Fruit fly (Drosophila melanogaster): ENCODE data around the gene CG2961.

CG2961 gene

dm6 chrX:10233065-10233464, at the start of gene CG2961:
CG2961 (minus strand) TSS chrX:10233080.
- no peak for TF ChIP-seq Mio (GFP tag; optimal IDR thresholded peaks at IDR 0.05)
- TF ChIP-seq Hr83 (GFP tag; optimal IDR thresholded peaks at IDR 0.05; ENCODE audit: poor library complexity, severe bottlenecking) = no peak
- TF ChIP-seq br (GFP tag; optimal IDR thresholded peaks at IDR 0.05) = no peak
- no peak for TF ChIP-seq brk (GFP tag; optimal IDR thresholded peaks at IDR 0.05)
- no peak for TF ChIP-seq Jra (GFP tag; optimal IDR thresholded peaks at IDR 0.05)
- TF ChIP-seq dl (GFP tag; optimal IDR thresholded peaks at IDR 0.05; ENCODE audit: insufficient read depth in 1 of 2, partially characterized antibody in 2 of 2) = no peak
- no peak for TF ChIP-seq Dfd (GFP tag; optimal IDR thresholded peaks at IDR 0.05)
- no peak for TF ChIP-seq h (GFP tag; optimal IDR thresholded peaks at IDR 0.05)
- TF ChIP-seq pan (optimal IDR thresholded peaks at IDR 0.05) = no peak
- TF ChIP-seq Hnf4 (GFP tag; optimal IDR thresholded peaks at IDR 0.05) = no peak
- TF ChIP-seq N (GFP tag; optimal IDR thresholded peaks at IDR 0.05) = no peak

- no peak for TF ChIP-seq Vsx2 (GFP tag; optimal IDR thresholded peaks at IDR 0.05; ENCODE audit: partially characterized antibody)
- TF ChIP-seq woc (GFP tag; optimal IDR thresholded peaks at IDR 0.05) = no peak
- no peak for TF ChIP-seq rgr (GFP tag; optimal IDR thresholded peaks at IDR 0.05)
- no peak for TF ChIP-seq Dif (GFP tag; optimal IDR thresholded peaks at IDR 0.05; ENCODE audit: partially characterized antibody)
- TF ChIP-seq dmrt93B (GFP tag; optimal IDR thresholded peaks at IDR 0.05) = no peak
- no peak for TF ChIP-seq Hr78 (GFP tag; optimal IDR thresholded peaks at IDR 0.05)
- TF ChIP-seq foxo (GFP tag; optimal IDR thresholded peaks at IDR 0.05) = no peak
- TF ChIP-seq N (GFP tag; optimal IDR thresholded peaks at IDR 0.05) = no peak
- no peak for TF ChIP-seq Hr83 (GFP tag; optimal IDR thresholded peaks at IDR 0.05; ENCODE audit: poor library complexity, severe bottlenecking)
- no peak for TF ChIP-seq lola (GFP tag; optimal IDR thresholded peaks at IDR 0.05)
- peak; percentile 58 for TF ChIP-seq psq (GFP tag; optimal IDR thresholded peaks at IDR 0.05)
- no peak for TF ChIP-seq Dfd (GFP tag; optimal IDR thresholded peaks at IDR 0.05)
- TF ChIP-seq pan (optimal IDR thresholded peaks at IDR 0.05) = no peak
- TF ChIP-seq CrebA (GFP tag; optimal IDR thresholded peaks at IDR 0.05; ENCODE audit: borderline replicate concordance) = no peak
- no peak for TF ChIP-seq CG32264 (GFP tag; optimal IDR thresholded peaks at IDR 0.05)
- no peak for TF ChIP-seq Myc (optimal IDR thresholded peaks at IDR 0.05)
- TF ChIP-seq tai (GFP tag; optimal IDR thresholded peaks at IDR 0.05) = no peak
- TF ChIP-seq Mio (GFP tag; optimal IDR thresholded peaks at IDR 0.05) = no peak
- TF ChIP-seq sv (GFP tag; optimal IDR thresholded peaks at IDR 0.05) = no peak
- no peak for TF ChIP-seq CG9705 (GFP tag; optimal IDR thresholded peaks at IDR 0.05)
- TF ChIP-seq Sp1 (GFP tag; optimal IDR thresholded peaks at IDR 0.05) = peak; percentile 24
- peak; percentile 22 for TF ChIP-seq OdsH (GFP tag; optimal IDR thresholded peaks at IDR 0.05)
- no peak for TF ChIP-seq Rel (GFP tag; optimal IDR thresholded peaks at IDR 0.05)
- no peak for TF ChIP-seq Rel (tag; optimal IDR thresholded peaks at IDR 0.05)
- no peak for TF ChIP-seq GATAd (GFP tag; optimal IDR thresholded peaks at IDR 0.05)
- TF ChIP-seq h (GFP tag; optimal IDR thresholded peaks at IDR 0.05) = peak; percentile 21
- TF ChIP-seq fru (GFP tag; optimal IDR thresholded peaks at IDR 0.05) = no peak
- no peak for TF ChIP-seq Abd-B (GFP tag; optimal IDR thresholded peaks at IDR 0.05)
- no peak for TF ChIP-seq ey (GFP tag; optimal IDR thresholded peaks at IDR 0.05)
- TF ChIP-seq brk (GFP tag; optimal IDR thresholded peaks at IDR 0.05) = peak; percentile 28
- TF ChIP-seq Hnf4 (GFP tag; optimal IDR thresholded peaks at IDR 0.05) = peak; percentile 53
- no peak for TF ChIP-seq Jra (GFP tag; optimal IDR thresholded peaks at IDR 0.05)
- no peak for TF ChIP-seq dl (GFP tag; optimal IDR thresholded peaks at IDR 0.05; ENCODE audit: insufficient read depth in 1 of 2, partially characterized antibody in 2 of 2)
- TF ChIP-seq dsf (GFP tag; optimal IDR thresholded peaks at IDR 0.05; ENCODE audit: borderline replicate concordance) = no peak
- TF ChIP-seq sage (GFP tag; optimal IDR thresholded peaks at IDR 0.05) = peak; percentile 11
- TF ChIP-seq br (GFP tag; optimal IDR thresholded peaks at IDR 0.05) = no peak
- no peak for TF ChIP-seq jim (GFP tag; optimal IDR thresholded peaks at IDR 0.05)
- TF ChIP-seq HLH106 (tag; optimal IDR thresholded peaks at IDR 0.05) = peak; percentile 9
- TF ChIP-seq usp (GFP tag; optimal IDR thresholded peaks at IDR 0.05) = no peak
Observed at dm6 chrX:10266018-10266384, 33.1 kb upstream of the CG2961 start.
